Fruit fly (Drosophila melanogaster) Kc167 (cell line): ENCODE measurements around the gene CG13690.

ENCODE experiments used
- Myc ChIP-seq: fragments of >200 bp; optimal IDR thresholded peaks from 2 replicates; lab custom pipeline; 2017; ENCODE audit warnings: missing external identifiers
- psq ChIP-seq: fragments of >200 bp; optimal IDR thresholded peaks from 2 replicates; lab custom pipeline; 2017; ENCODE audit warnings: missing external identifiers
- ttk ChIP-seq: sonication (Bioruptor generic); optimal IDR thresholded peaks from 2 replicates; lab custom pipeline; 2017; ENCODE audit warnings: missing external identifiers

DNA sequence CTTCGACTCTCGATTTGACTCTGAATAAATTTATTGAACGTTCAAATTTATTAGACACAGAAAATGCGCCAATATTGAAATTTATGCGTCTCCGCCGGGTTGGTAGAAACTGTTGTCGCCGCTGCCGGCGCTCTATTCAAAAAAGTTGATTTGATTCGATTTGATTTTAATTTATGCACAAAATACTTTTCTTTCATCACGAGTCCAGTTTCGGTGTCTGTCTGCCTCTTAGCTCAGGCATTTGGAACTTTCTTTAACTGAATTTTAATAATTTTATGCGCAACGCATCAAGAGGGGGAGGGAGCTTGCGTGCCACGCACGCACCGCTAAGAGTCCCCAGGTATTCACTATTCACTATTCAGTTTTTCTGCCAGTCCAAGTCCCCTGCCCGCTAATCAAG, 18.0 kb upstream of the CG13690 start:
- TF ChIP-seq ttk (lab: Kevin White, UChicago) (no peak), Myc (no peak), psq (lab: Kevin White, UChicago) (no peak)
